Fruit fly (Drosophila melanogaster) whole organism, pupa: ENCODE results near the gene CG5969.

ENCODE experiments used
- CG10348 ChIP-seq: fragments of 200-800 bp; sonication (Bioruptor generic); IDR thresholded peaks from 2 replicates; pipeline ENCODE4 v1.3.6; 2022; ENCODE audit warnings: missing biosample characterization, missing genetic modification characterization
- CG12605 ChIP-seq: fragments of 200-800 bp; sonication (Bioruptor generic); IDR thresholded peaks from 2 replicates; pipeline ENCODE4 v1.3.6; 2022; ENCODE audit warnings: missing biosample characterization, missing genetic modification characterization
- CG14655 ChIP-seq: fragments of 200-800 bp; sonication (Bioruptor generic); optimal IDR thresholded peaks from 3 replicates; lab custom pipeline; 2017; ENCODE audit warnings: mild to moderate bottlenecking, missing biosample characterization, missing genetic modification reagents, missing genetic modification characterization
- CG17806 ChIP-seq: fragments of 200-800 bp; sonication (Bioruptor generic); optimal IDR thresholded peaks from 2 replicates; lab custom pipeline; 2018; ENCODE audit warnings: missing biosample characterization, mild to moderate bottlenecking, missing genetic modification characterization, moderate library complexity
- CG34367 ChIP-seq: fragments of 200-800 bp; sonication (Bioruptor generic); optimal IDR thresholded peaks from 2 replicates; lab custom pipeline; 2018; ENCODE audit warnings: missing biosample characterization, mild to moderate bottlenecking, missing genetic modification characterization
- CG8159 ChIP-seq: fragments of 200-800 bp; sonication (Bioruptor generic); optimal IDR thresholded peaks from 3 replicates; lab custom pipeline; 2018; ENCODE audit warnings: missing biosample characterization, mild to moderate bottlenecking, missing genetic modification characterization, moderate library complexity
- CG9948 ChIP-seq: fragments of 200-800 bp; sonication (Bioruptor generic); optimal IDR thresholded peaks from 2 replicates; lab custom pipeline; 2018; ENCODE audit warnings: missing biosample characterization, mild to moderate bottlenecking, missing genetic modification characterization, moderate library complexity
- EcR ChIP-seq: fragments of 200-800 bp; sonication (Bioruptor generic); optimal IDR thresholded peaks from 3 replicates; lab custom pipeline; 2019; ENCODE audit warnings: missing biosample characterization, missing genetic modification characterization, mild to moderate bottlenecking, moderate library complexity, missing genetic modification reagents
- Ets98B ChIP-seq: fragments of 200-800 bp; sonication (Bioruptor generic); IDR thresholded peaks from 2 replicates; pipeline ENCODE4 v1.3.6; 2022; ENCODE audit warnings: missing biosample characterization, missing genetic modification characterization
- fd96Ca ChIP-seq: fragments of 200-800 bp; sonication (Bioruptor generic); IDR thresholded peaks from 3 replicates; pipeline ENCODE4 v1.3.6; 2022; ENCODE audit warnings: missing biosample characterization, missing genetic modification characterization
- rn ChIP-seq: fragments of 200-800 bp; sonication (Bioruptor generic); IDR thresholded peaks from 2 replicates; pipeline ENCODE4 v1.3.6; 2022; ENCODE audit warnings: missing biosample characterization, missing genetic modification characterization

dm6 chr3L:20517179-20517834 lies 43.7 kb downstream of the CG5969 start:
- no peak for TF ChIP-seq CG9948 (tag; lab: Kevin White, UChicago)
- TF ChIP-seq EcR (GFP tag; lab: Kevin White, UChicago), result peak; percentile 98
- no peak for TF ChIP-seq CG17806 (tag; lab: Kevin White, UChicago)
- no peak for TF ChIP-seq rn (GFP tag; lab: Robert Waterston, UW)
- no peak for TF ChIP-seq CG8159 (tag; lab: Kevin White, UChicago)
- TF ChIP-seq Ets98B (GFP tag; lab: Robert Waterston, UW), result no peak
- no peak for TF ChIP-seq CG14655 (GFP tag; lab: Kevin White, UChicago)
- TF ChIP-seq fd96Ca, result no peak
- no peak for TF ChIP-seq CG12605 (GFP tag; lab: Robert Waterston, UW)
- no peak for TF ChIP-seq CG34367 (tag; lab: Kevin White, UChicago)
- TF ChIP-seq CG10348 (GFP tag; lab: Robert Waterston, UW), result no peak
